Worm (Caenorhabditis elegans) whole organism, late embryonic: ENCODE results near the gene C45G9.8.

Experiments
- C08G9.2 ChIP-seq: sonication (generic microtip); optimal IDR thresholded peaks from 2 replicates; lab custom pipeline; 2016; ENCODE audit warnings: mild to moderate bottlenecking, missing genetic modification characterization, moderate library complexity, missing compliant biosample characterization
- K02D7.2 ChIP-seq: sonication (generic microtip); optimal IDR thresholded peaks from 2 replicates; lab custom pipeline; 2017; ENCODE audit warnings: mild to moderate bottlenecking, missing genetic modification characterization, missing compliant biosample characterization
- K09A11.1 ChIP-seq: sonication (generic microtip); optimal IDR thresholded peaks from 2 replicates; lab custom pipeline; 2017; ENCODE audit warnings: antibody characterized with exemption, mild to moderate bottlenecking, missing genetic modification characterization, missing compliant biosample characterization; ENCODE audit not compliant: insufficient read depth
- Y22D7AL.16 ChIP-seq: sonication (generic microtip); optimal IDR thresholded peaks from 2 replicates; lab custom pipeline; 2016; ENCODE audit warnings: missing genetic modification characterization, missing compliant biosample characterization
- ama-1 ChIP-seq: fragments of 150-350 bp; optimal IDR thresholded peaks from 2 replicates; lab custom pipeline; 2014
- ceh-19 ChIP-seq: fragments of 200-800 bp; sonication (Bioruptor generic); optimal IDR thresholded peaks from 2 replicates; lab custom pipeline; 2018; ENCODE audit warnings: mild to moderate bottlenecking, missing genetic modification characterization, missing compliant biosample characterization
- ceh-22 ChIP-seq: sonication (generic microtip); optimal IDR thresholded peaks from 2 replicates; lab custom pipeline; 2017; ENCODE audit warnings: missing biosample characterization, missing genetic modification characterization
- ceh-30 ChIP-seq: fragments of 150-350 bp; optimal IDR thresholded peaks from 2 replicates; lab custom pipeline; 2014; ENCODE audit warnings: missing biosample characterization, missing genetic modification characterization
- ceh-31 ChIP-seq: sonication (generic microtip); optimal IDR thresholded peaks from 2 replicates; lab custom pipeline; 2016; ENCODE audit warnings: missing genetic modification characterization, missing compliant biosample characterization
- ceh-34 ChIP-seq: sonication (generic microtip); optimal IDR thresholded peaks from 2 replicates; lab custom pipeline; 2016; ENCODE audit warnings: mild to moderate bottlenecking, missing genetic modification characterization, missing compliant biosample characterization
- ceh-6 ChIP-seq: fragments of 200-800 bp; sonication (Bioruptor generic); optimal IDR thresholded peaks from 2 replicates; lab custom pipeline; 2018; ENCODE audit warnings: mild to moderate bottlenecking, missing genetic modification characterization, missing compliant biosample characterization
- ceh-9 ChIP-seq: sonication (generic microtip); optimal IDR thresholded peaks from 2 replicates; lab custom pipeline; 2016; ENCODE audit warnings: mild to moderate bottlenecking, missing genetic modification characterization, inconsistent platforms, missing compliant biosample characterization
- elt-2 ChIP-seq: sonication (generic microtip); optimal IDR thresholded peaks from 2 replicates; lab custom pipeline; 2016; ENCODE audit warnings: missing genetic modification reagents, missing genetic modification characterization, missing compliant biosample characterization
- elt-4 ChIP-seq: sonication (generic microtip); optimal IDR thresholded peaks from 2 replicates; lab custom pipeline; 2016; ENCODE audit warnings: missing genetic modification characterization, missing compliant biosample characterization
- ets-4 ChIP-seq: sonication (generic microtip); optimal IDR thresholded peaks from 2 replicates; lab custom pipeline; 2016; ENCODE audit warnings: missing genetic modification characterization, missing compliant biosample characterization
- eyg-1 ChIP-seq: sonication (generic microtip); optimal IDR thresholded peaks from 2 replicates; lab custom pipeline; 2016; ENCODE audit warnings: missing genotype, missing genetic modification characterization, missing compliant biosample characterization
- fkh-6 ChIP-seq: sonication (generic microtip); optimal IDR thresholded peaks from 2 replicates; lab custom pipeline; 2016; ENCODE audit warnings: missing genetic modification characterization, missing compliant biosample characterization
- hlh-13 ChIP-seq: fragments of 200-800 bp; sonication (Bioruptor generic); optimal IDR thresholded peaks from 2 replicates; lab custom pipeline; 2018; ENCODE audit warnings: mild to moderate bottlenecking, missing genetic modification characterization, missing compliant biosample characterization
- hlh-8 ChIP-seq: sonication (generic microtip); optimal IDR thresholded peaks from 2 replicates; lab custom pipeline; 2016; ENCODE audit warnings: missing genotype, missing genetic modification characterization, missing compliant biosample characterization
- mec-3 ChIP-seq: sonication (generic microtip); optimal IDR thresholded peaks from 2 replicates; lab custom pipeline; 2016; ENCODE audit warnings: borderline replicate concordance, missing genetic modification characterization, missing compliant biosample characterization
- nfya-1 ChIP-seq: sonication (generic microtip); optimal IDR thresholded peaks from 2 replicates; lab custom pipeline; 2017; ENCODE audit warnings: missing genetic modification characterization, mild to moderate bottlenecking, missing compliant biosample characterization, antibody characterized with exemption, moderate library complexity
- nhr-232 ChIP-seq: sonication (generic microtip); optimal IDR thresholded peaks from 2 replicates; lab custom pipeline; 2016; ENCODE audit warnings: missing genetic modification characterization, missing compliant biosample characterization
- odd-2 ChIP-seq: sonication (generic microtip); optimal IDR thresholded peaks from 2 replicates; lab custom pipeline; 2017; ENCODE audit warnings: antibody characterized with exemption, mild to moderate bottlenecking, missing genetic modification characterization, missing compliant biosample characterization
- pha-2 ChIP-seq: sonication (generic microtip); optimal IDR thresholded peaks from 2 replicates; lab custom pipeline; 2017; ENCODE audit warnings: mild to moderate bottlenecking, missing genetic modification characterization, missing compliant biosample characterization
- pqm-1 ChIP-seq: sonication (generic microtip); optimal IDR thresholded peaks from 2 replicates; lab custom pipeline; 2016; ENCODE audit warnings: missing genetic modification characterization, missing compliant biosample characterization
- pros-1 ChIP-seq: fragments of 150-350 bp; optimal IDR thresholded peaks from 2 replicates; lab custom pipeline; 2014; ENCODE audit warnings: missing biosample characterization, missing genetic modification reagents, missing genetic modification characterization
- rnt-1 ChIP-seq: sonication (generic microtip); optimal IDR thresholded peaks from 2 replicates; lab custom pipeline; 2016; ENCODE audit warnings: missing genetic modification characterization, missing compliant biosample characterization
- sox-2 ChIP-seq: fragments of 200-800 bp; sonication (Bioruptor generic); IDR thresholded peaks from 2 replicates; pipeline ENCODE4 v1.3.6; 2022; ENCODE audit warnings: missing genetic modification reagents, missing genetic modification characterization, missing compliant biosample characterization
- syd-9 ChIP-seq: sonication (generic microtip); optimal IDR thresholded peaks from 2 replicates; lab custom pipeline; 2016; ENCODE audit warnings: mild to moderate bottlenecking, missing genetic modification characterization, moderate library complexity, missing compliant biosample characterization
- tbx-2 ChIP-seq: sonication (generic microtip); optimal IDR thresholded peaks from 2 replicates; lab custom pipeline; 2016; ENCODE audit warnings: missing genetic modification characterization, missing compliant biosample characterization
- tbx-7 ChIP-seq: sonication (generic microtip); optimal IDR thresholded peaks from 2 replicates; lab custom pipeline; 2016; ENCODE audit warnings: missing genotype, missing genetic modification characterization, missing compliant biosample characterization
- unc-3 ChIP-seq, 2 experiments: fragments of 200-800 bp in 1 of 2; sonication (Bioruptor generic) in 1 of 2; sonication (generic microtip) in 1 of 2; conservative IDR thresholded peaks in 1 of 2; optimal IDR thresholded peaks in 1 of 2; 2 replicates each; pipeline versions ENCODE4 v1.3.6 to Lab custom; 2016 to 2022; ENCODE audit warnings: missing compliant biosample characterization in 2 of 2, missing genetic modification characterization in 2 of 2, missing genetic modification reagents in 1 of 2
- unc-86 ChIP-seq: sonication (generic microtip); optimal IDR thresholded peaks from 2 replicates; lab custom pipeline; 2016; ENCODE audit warnings: missing genetic modification characterization, missing compliant biosample characterization
- zip-5 ChIP-seq: sonication (generic microtip); optimal IDR thresholded peaks from 2 replicates; lab custom pipeline; 2016; ENCODE audit warnings: missing genetic modification characterization, missing compliant biosample characterization
- ztf-16 ChIP-seq: sonication (generic microtip); optimal IDR thresholded peaks from 2 replicates; lab custom pipeline; 2017; ENCODE audit warnings: missing genetic modification characterization, missing compliant biosample characterization

Gene C45G9.8

DNA sequence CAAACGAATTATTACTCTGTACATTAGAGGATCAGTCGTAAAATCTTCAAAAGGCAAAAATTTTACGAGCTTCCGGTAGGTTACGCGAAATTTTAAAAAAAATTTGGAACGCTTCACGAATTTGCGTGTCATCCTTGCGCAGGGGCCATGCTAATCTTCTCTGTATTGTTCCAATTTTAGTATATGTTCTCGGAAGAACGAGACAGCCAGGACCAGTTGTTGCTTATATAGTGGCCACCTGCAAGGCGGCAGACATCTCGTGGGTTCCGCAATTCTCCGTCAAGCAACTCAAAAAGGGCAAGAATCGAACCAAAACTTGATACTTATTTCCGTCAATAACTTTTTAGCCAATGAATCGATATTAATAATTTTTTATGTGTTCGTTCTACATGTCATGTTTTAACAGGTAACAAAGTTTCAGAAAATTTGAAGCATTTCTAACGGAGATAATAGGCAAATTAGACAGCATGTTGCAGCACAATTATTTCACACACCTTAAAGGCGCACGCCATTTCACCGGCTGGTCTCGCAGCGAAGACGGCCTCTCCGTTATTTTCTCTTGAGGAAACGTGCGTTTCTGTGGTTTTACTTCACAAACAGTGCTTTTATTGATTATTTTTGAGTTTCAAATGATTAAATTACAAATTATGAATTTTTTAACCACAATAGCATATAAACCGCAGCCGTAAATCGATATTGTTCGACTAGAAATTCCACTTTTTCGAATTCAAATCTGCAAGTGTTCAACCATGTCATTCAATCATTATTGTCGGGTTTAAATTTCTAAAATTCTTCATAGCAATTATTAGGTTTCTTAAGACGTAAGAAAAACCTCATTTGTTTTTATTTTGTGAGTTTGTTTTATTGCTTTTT lies 27.5 kb upstream of the C45G9.8 start (continued):
- TF ChIP-seq K02D7.2 (tag; lab: Kevin White, UChicago) (peak; percentile 65), ceh-19 (GFP tag; lab: Kevin White, UChicago) (peak; percentile 73), rnt-1 (tag; lab: Kevin White, UChicago) (no peak), pros-1 (tag; lab: Kevin White, UChicago) (no peak), nhr-232 (tag; lab: Kevin White, UChicago) (peak; percentile 57), ama-1 (lab: Kevin White, UChicago) (no peak), ceh-9 (tag; lab: Kevin White, UChicago) (peak; percentile 14), odd-2 (tag; lab: Kevin White, UChicago) (no peak), ceh-34 (tag; lab: Kevin White, UChicago) (peak; percentile 44), unc-3 (GFP tag; conservative IDR thresholded peaks at IDR 0.05; lab: Robert Waterston, UW) (0 out of 2 replicates have a peak, but pooled peaks have one; percentile 52), unc-3 (tag; optimal IDR thresholded peaks at IDR 0.05; lab: Kevin White, UChicago) (peak; percentile 25), ets-4 (peak; percentile 82), Y22D7AL.16 (peak; percentile 28), hlh-8 (no peak), ztf-16 (peak; percentile 51), ceh-22 (tag; lab: Kevin White, UChicago) (no peak), ceh-31 (tag; lab: Kevin White, UChicago) (peak; percentile 25), unc-86 (tag; lab: Kevin White, UChicago) (peak; percentile 57), eyg-1 (no peak), sox-2 (peak; percentile 60), C08G9.2 (tag; lab: Kevin White, UChicago) (peak; percentile 39), ceh-30 (no peak), ceh-6 (peak; percentile 69), pqm-1 (tag; lab: Kevin White, UChicago) (peak; percentile 4), hlh-13 (GFP tag; lab: Kevin White, UChicago) (peak; percentile 47), pha-2 (peak; percentile 66), syd-9 (tag; lab: Kevin White, UChicago) (no peak), elt-4 (tag; lab: Kevin White, UChicago) (no peak), nfya-1 (peak; percentile 52)
- TF ChIP-seq, all 69 proteins: peak for 46

DNA sequence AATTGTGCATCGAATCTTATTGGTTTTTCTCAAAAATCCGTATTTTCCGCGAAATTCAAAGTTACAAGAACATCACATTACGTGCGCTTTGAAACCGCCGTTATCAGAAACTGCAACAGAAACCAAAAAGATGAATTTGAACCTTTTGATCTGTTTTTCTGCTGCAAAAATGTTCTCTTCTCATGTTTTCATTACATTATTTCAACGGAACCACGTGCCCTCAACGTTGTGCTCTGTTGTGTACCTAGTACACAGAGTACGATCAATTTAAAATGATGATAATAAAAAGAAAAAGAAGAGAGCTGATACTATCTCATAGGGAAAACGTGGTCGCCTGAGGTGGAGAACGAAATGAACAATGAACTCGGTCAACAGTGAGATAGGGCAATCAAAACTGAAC lies 24.6 kb upstream of the C45G9.8 start:
- TF ChIP-seq odd-2 (tag; lab: Kevin White, UChicago) (no peak), tbx-2 (tag; lab: Kevin White, UChicago) (no peak), ceh-19 (GFP tag; lab: Kevin White, UChicago) (no peak), ets-4 (no peak), zip-5 (tag; lab: Kevin White, UChicago) (no peak), ama-1 (lab: Kevin White, UChicago) (no peak), elt-2 (tag; lab: Kevin White, UChicago) (peak; percentile 15), nhr-232 (tag; lab: Kevin White, UChicago) (no peak), ceh-6 (no peak)

DNA sequence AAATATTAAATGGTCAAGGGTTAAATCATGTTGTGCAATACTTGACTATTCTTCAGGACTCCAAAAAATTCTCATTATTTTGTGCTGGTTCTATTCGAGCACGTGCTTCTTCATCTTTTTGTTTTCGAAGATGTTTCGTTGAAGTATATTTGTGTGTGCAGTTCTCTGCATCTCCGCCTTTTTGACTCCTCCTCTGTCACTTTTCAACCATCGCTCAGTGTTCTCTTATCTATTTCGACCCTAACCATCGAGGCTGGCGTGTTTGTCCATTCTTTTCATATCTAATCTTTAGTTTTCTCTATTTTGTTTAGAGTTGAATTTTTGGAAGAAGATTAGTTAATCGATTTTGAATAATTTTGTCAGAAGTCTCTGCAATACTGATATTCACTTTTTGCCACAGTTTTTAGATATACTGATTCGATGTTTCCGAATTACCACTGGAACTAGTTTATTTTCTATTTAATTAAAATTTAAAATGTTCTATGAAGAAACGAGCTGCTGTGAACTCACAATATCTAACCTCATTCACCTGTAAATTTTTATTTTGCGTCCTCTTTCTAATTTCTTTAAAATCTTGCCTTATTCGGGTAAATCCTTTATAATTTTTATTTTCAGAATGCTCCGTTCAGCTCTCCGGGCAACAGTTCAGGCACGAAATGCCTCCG lies 23.8 kb upstream of the C45G9.8 start, which contains the start of gene alh-1:
Gene alh-1, plus strand, starts transcription at position 615 of the 665 bp plus-strand sequence.
- TF ChIP-seq tbx-7 (tag; lab: Kevin White, UChicago) (no peak), elt-2 (tag; lab: Kevin White, UChicago) (peak; percentile 61), K09A11.1 (tag; lab: Kevin White, UChicago) (no peak)

DNA sequence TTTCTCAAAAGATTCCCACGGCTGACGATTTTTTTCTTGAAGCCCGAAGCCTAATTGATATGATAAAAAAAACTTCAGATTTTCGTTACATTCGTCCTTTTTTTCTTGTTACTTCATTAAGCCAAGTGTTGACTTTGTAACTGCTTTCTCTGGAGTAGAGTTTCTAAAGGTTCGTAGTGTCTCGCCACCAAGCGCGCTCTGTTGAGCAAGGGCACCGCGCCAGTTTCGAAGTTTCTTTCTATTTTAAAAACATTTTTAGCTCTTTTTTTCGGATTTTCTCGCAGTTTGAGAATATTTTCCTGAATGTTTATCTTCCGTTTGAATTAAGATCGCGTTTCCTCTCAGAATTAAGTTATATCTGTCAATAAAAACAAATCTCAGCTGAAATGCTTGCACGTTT lies 23.1 kb upstream of the C45G9.8 start:
- TF ChIP-seq eyg-1 (no peak), mec-3 (no peak), hlh-8 (no peak), fkh-6 (tag; lab: Kevin White, UChicago) (no peak), ets-4 (no peak)
